Fruit fly (Drosophila melanogaster) whole organism, prepupa: Measurements from ENCODE around the gene TP53INP.

ENCODE experiments used
- Blimp-1 ChIP-seq: fragments of 200-800 bp; sonication (Bioruptor generic); optimal IDR thresholded peaks from 3 replicates; lab custom pipeline; 2017; ENCODE audit warnings: missing biosample characterization, missing genetic modification characterization, mild to moderate bottlenecking, moderate library complexity, missing genetic modification reagents
- CG10631 ChIP-seq: fragments of 200-800 bp; sonication (Bioruptor generic); optimal IDR thresholded peaks from 2 replicates; lab custom pipeline; 2016; ENCODE audit warnings: missing biosample characterization, missing genetic modification characterization
- CG10669 ChIP-seq: fragments of 200-800 bp; sonication (Bioruptor generic); optimal IDR thresholded peaks from 3 replicates; lab custom pipeline; 2018; ENCODE audit warnings: missing biosample characterization, mild to moderate bottlenecking, missing genetic modification characterization, moderate library complexity
- CG11762 ChIP-seq: fragments of 200-800 bp; sonication (Bioruptor generic); optimal IDR thresholded peaks from 3 replicates; lab custom pipeline; 2016; ENCODE audit warnings: missing biosample characterization, missing genetic modification characterization; ENCODE audit not compliant: insufficient read depth
- CG15336 ChIP-seq: fragments of 200-800 bp; sonication (Bioruptor generic); IDR thresholded peaks from 2 replicates; pipeline ENCODE4 v1.3.6; 2022; ENCODE audit warnings: missing biosample characterization, missing genetic modification characterization
- CG1621 ChIP-seq: fragments of 200-800 bp; sonication (Bioruptor generic); optimal IDR thresholded peaks from 3 replicates; lab custom pipeline; 2018; ENCODE audit warnings: missing biosample characterization, mild to moderate bottlenecking, missing genetic modification characterization
- CG16779 ChIP-seq: fragments of 200-800 bp; sonication (Bioruptor generic); optimal IDR thresholded peaks from 3 replicates; lab custom pipeline; 2017; ENCODE audit warnings: missing biosample characterization, mild to moderate bottlenecking, missing genetic modification characterization
- CG3032 ChIP-seq: fragments of 200-800 bp; optimal IDR thresholded peaks from 2 replicates; lab custom pipeline; 2019; ENCODE audit warnings: missing biosample characterization, mild to moderate bottlenecking, missing genetic modification characterization, moderate library complexity
- CG31627 ChIP-seq: fragments of 200-800 bp; sonication (Bioruptor generic); optimal IDR thresholded peaks from 3 replicates; lab custom pipeline; 2016; ENCODE audit warnings: missing biosample characterization, missing genetic modification characterization
- CG32006 ChIP-seq: fragments of 200-800 bp; sonication (Bioruptor generic); optimal IDR thresholded peaks from 3 replicates; lab custom pipeline; 2017; ENCODE audit warnings: missing biosample characterization, mild to moderate bottlenecking, missing genetic modification characterization
- CG3919 ChIP-seq: fragments of 200-800 bp; sonication (Bioruptor generic); optimal IDR thresholded peaks from 3 replicates; lab custom pipeline; 2016; ENCODE audit warnings: missing biosample characterization, missing genetic modification characterization
- CG4318 ChIP-seq: fragments of 200-800 bp; sonication (Bioruptor generic); optimal IDR thresholded peaks from 3 replicates; lab custom pipeline; 2017; ENCODE audit warnings: missing biosample characterization, mild to moderate bottlenecking, missing genetic modification characterization
- CG6163 ChIP-seq: fragments of 200-800 bp; sonication (Bioruptor generic); IDR thresholded peaks from 3 replicates; pipeline ENCODE4 v1.3.6; 2022; ENCODE audit warnings: missing biosample characterization, missing genetic modification characterization
- CG6276 ChIP-seq: fragments of 200-800 bp; sonication (Bioruptor generic); optimal IDR thresholded peaks from 2 replicates; lab custom pipeline; 2017; ENCODE audit warnings: missing biosample characterization, mild to moderate bottlenecking, missing genetic modification characterization
- CG6792 ChIP-seq: fragments of 200-800 bp; sonication (Bioruptor generic); optimal IDR thresholded peaks from 3 replicates; lab custom pipeline; 2016; ENCODE audit warnings: missing biosample characterization, missing genetic modification characterization
- CG6808 ChIP-seq: fragments of 200-800 bp; sonication (Bioruptor generic); optimal IDR thresholded peaks from 3 replicates; lab custom pipeline; 2017; ENCODE audit warnings: missing biosample characterization, missing genetic modification characterization, mild to moderate bottlenecking, moderate library complexity, missing genetic modification reagents
- CG6854 ChIP-seq: fragments of 200-800 bp; sonication (Bioruptor generic); optimal IDR thresholded peaks from 2 replicates; lab custom pipeline; 2017; ENCODE audit warnings: missing biosample characterization, mild to moderate bottlenecking, missing genetic modification characterization
- CG8319 ChIP-seq: fragments of 200-800 bp; sonication (Bioruptor generic); optimal IDR thresholded peaks from 3 replicates; lab custom pipeline; 2016; ENCODE audit warnings: missing biosample characterization, missing genetic modification characterization
- CG9139 ChIP-seq: fragments of 200-800 bp; sonication (Bioruptor generic); optimal IDR thresholded peaks from 3 replicates; lab custom pipeline; 2017; ENCODE audit warnings: missing biosample characterization, mild to moderate bottlenecking, missing genetic modification characterization
- Eip78C ChIP-seq: fragments of 200-800 bp; sonication (Bioruptor generic); peaks from one replicate; lab custom pipeline; 2016; ENCODE audit warnings: missing biosample characterization, missing genetic modification characterization
- Ets21C ChIP-seq: fragments of 200-800 bp; sonication (Bioruptor generic); optimal IDR thresholded peaks from 3 replicates; lab custom pipeline; 2016; ENCODE audit warnings: missing biosample characterization, missing genetic modification characterization
- Gug ChIP-seq: fragments of 200-800 bp; sonication (Bioruptor generic); IDR thresholded peaks from 2 replicates; pipeline ENCODE4 v1.3.6; 2022; ENCODE audit warnings: missing biosample characterization, missing genetic modification characterization
- Hr39 ChIP-seq: fragments of 200-800 bp; sonication (Bioruptor generic); optimal IDR thresholded peaks from 2 replicates; lab custom pipeline; 2016; ENCODE audit warnings: missing biosample characterization, missing genetic modification characterization
- Hr4 ChIP-seq: fragments of 200-800 bp; sonication (Bioruptor generic); optimal IDR thresholded peaks from 3 replicates; lab custom pipeline; 2016; ENCODE audit warnings: missing biosample characterization, missing genetic modification characterization
- Met ChIP-seq: fragments of 200-800 bp; sonication (Bioruptor generic); optimal IDR thresholded peaks from 3 replicates; lab custom pipeline; 2016; ENCODE audit warnings: missing biosample characterization, missing genetic modification characterization
- Smox ChIP-seq: fragments of 200-800 bp; sonication (Bioruptor generic); optimal IDR thresholded peaks from 3 replicates; lab custom pipeline; 2016; ENCODE audit warnings: missing biosample characterization, missing genetic modification characterization
- Sox102F ChIP-seq: fragments of 200-800 bp; sonication (Bioruptor generic); optimal IDR thresholded peaks from 2 replicates; lab custom pipeline; 2016; ENCODE audit warnings: missing biosample characterization, mild to moderate bottlenecking, missing genetic modification characterization
- Sox14 ChIP-seq: fragments of 200-800 bp; sonication (Bioruptor generic); optimal IDR thresholded peaks from 3 replicates; lab custom pipeline; 2016; ENCODE audit warnings: missing biosample characterization, missing genetic modification characterization
- achi ChIP-seq: fragments of 200-800 bp; sonication (Bioruptor generic); optimal IDR thresholded peaks from 3 replicates; lab custom pipeline; 2016; ENCODE audit warnings: missing biosample characterization, missing genetic modification characterization
- cyc ChIP-seq: fragments of 200-800 bp; sonication (Bioruptor generic); optimal IDR thresholded peaks from 3 replicates; lab custom pipeline; 2016; ENCODE audit warnings: missing biosample characterization, missing genetic modification characterization
- dac ChIP-seq: fragments of 200-800 bp; sonication (Bioruptor generic); optimal IDR thresholded peaks from 2 replicates; lab custom pipeline; 2017; ENCODE audit warnings: missing biosample characterization, mild to moderate bottlenecking, missing genetic modification characterization
- eg ChIP-seq: fragments of 200-800 bp; sonication (Bioruptor generic); IDR thresholded peaks from 3 replicates; pipeline ENCODE4 v1.3.6; 2022; ENCODE audit warnings: missing biosample characterization, missing genetic modification characterization
- esn ChIP-seq: fragments of 200-800 bp; sonication (Bioruptor generic); optimal IDR thresholded peaks from 2 replicates; lab custom pipeline; 2016; ENCODE audit warnings: missing biosample characterization, mild to moderate bottlenecking, missing genetic modification characterization, moderate library complexity
- fd85E ChIP-seq: fragments of 200-800 bp; sonication (Bioruptor generic); optimal IDR thresholded peaks from 3 replicates; lab custom pipeline; 2016; ENCODE audit warnings: missing biosample characterization, missing genetic modification characterization
- fkh ChIP-seq: fragments of 200-800 bp; sonication (Bioruptor generic); optimal IDR thresholded peaks from 3 replicates; lab custom pipeline; 2017; ENCODE audit warnings: missing biosample characterization, mild to moderate bottlenecking, missing genetic modification characterization, moderate library complexity
- lz ChIP-seq: fragments of 200-800 bp; sonication (Bioruptor generic); optimal IDR thresholded peaks from 3 replicates; lab custom pipeline; 2016; ENCODE audit warnings: missing biosample characterization, missing genetic modification characterization
- net ChIP-seq: fragments of 200-800 bp; sonication (Bioruptor generic); optimal IDR thresholded peaks from 3 replicates; lab custom pipeline; 2016; ENCODE audit warnings: missing biosample characterization, missing genetic modification characterization
- salr ChIP-seq, 2 experiments: fragments of 200-800 bp; sonication (Bioruptor generic); optimal IDR thresholded peaks; 3 replicates each; lab custom pipeline; 2016 to 2018; ENCODE audit warnings: missing biosample characterization in 2 of 2, missing genetic modification characterization in 2 of 2, mild to moderate bottlenecking in 1 of 2
- spab ChIP-seq: fragments of 200-800 bp; sonication (Bioruptor generic); optimal IDR thresholded peaks from 2 replicates; lab custom pipeline; 2017; ENCODE audit warnings: missing biosample characterization, mild to moderate bottlenecking, missing genetic modification characterization, missing genetic modification reagents
- ss ChIP-seq, 2 experiments: fragments of 200-800 bp; sonication (Bioruptor generic); optimal IDR thresholded peaks; 2 replicates in 1 of 2; 3 replicates in 1 of 2; lab custom pipeline; 2017 to 2018; ENCODE audit warnings: mild to moderate bottlenecking in 2 of 2, missing biosample characterization in 2 of 2, missing genetic modification characterization in 2 of 2, moderate library complexity in 1 of 2
- svp ChIP-seq: fragments of 200-800 bp; sonication (Bioruptor generic); peaks from one replicate; lab custom pipeline; 2016; ENCODE audit warnings: missing biosample characterization, missing genetic modification characterization
- topi ChIP-seq: fragments of 200-800 bp; sonication (Bioruptor generic); optimal IDR thresholded peaks from 3 replicates; lab custom pipeline; 2016; ENCODE audit warnings: missing biosample characterization, missing genetic modification characterization
- vri ChIP-seq: fragments of 200-800 bp; sonication (Bioruptor generic); optimal IDR thresholded peaks from 3 replicates; lab custom pipeline; 2016; ENCODE audit warnings: missing biosample characterization, mild to moderate bottlenecking, missing genetic modification characterization

Gene TP53INP

dm6 chr3L:4384326-4384662 lies 22.4 kb upstream of the TP53INP start, which contains the start of gene slow:
Gene slow, plus strand, starts transcription at chr3L:4384442.
- peak; percentile 61 for TF ChIP-seq CG6163 (GFP tag; lab: Robert Waterston, UW)
- TF ChIP-seq Gug (GFP tag; lab: Robert Waterston, UW) = 0 out of 2 replicates have a peak, but pooled peaks have one; percentile 21
- peak; percentile 50 for TF ChIP-seq svp (GFP tag; lab: Kevin White, UChicago)
- TF ChIP-seq CG6276 (GFP tag; lab: Kevin White, UChicago) = peak; percentile 37
- TF ChIP-seq CG1621 = peak; percentile 4
- TF ChIP-seq CG6854 (GFP tag; lab: Kevin White, UChicago) = peak; percentile 0
- TF ChIP-seq cyc (GFP tag; lab: Kevin White, UChicago) = peak; percentile 3
- TF ChIP-seq CG16779 (tag; lab: Kevin White, UChicago) = no peak
- peak; percentile 43 for TF ChIP-seq CG3919 (GFP tag; lab: Kevin White, UChicago)
- TF ChIP-seq Blimp-1 (GFP tag; lab: Kevin White, UChicago) = peak; percentile 94
- no peak for TF ChIP-seq CG6792 (GFP tag; lab: Kevin White, UChicago)
- peak; percentile 38 for TF ChIP-seq CG6808 (GFP tag; lab: Kevin White, UChicago)
- TF ChIP-seq topi (GFP tag; lab: Kevin White, UChicago) = peak; percentile 20
- no peak for TF ChIP-seq fd85E (GFP tag; lab: Kevin White, UChicago)
- TF ChIP-seq Eip78C (GFP tag; lab: Kevin White, UChicago) = peak; percentile 11
- peak; percentile 29 for TF ChIP-seq CG10669 (GFP tag; lab: Kevin White, UChicago)
- TF ChIP-seq achi = peak; percentile 1
- no peak for TF ChIP-seq CG8319 (GFP tag; lab: Kevin White, UChicago)

dm6 chr3L:4388215-4388614 lies 18.5 kb upstream of the TP53INP start:
- TF ChIP-seq svp (GFP tag; lab: Kevin White, UChicago) = peak; percentile 45
- no peak for TF ChIP-seq CG16779 (tag; lab: Kevin White, UChicago)
- no peak for TF ChIP-seq CG32006
- no peak for TF ChIP-seq fkh
- TF ChIP-seq CG10669 (GFP tag; lab: Kevin White, UChicago) = no peak
- TF ChIP-seq CG3032 (tag; lab: Kevin White, UChicago) = no peak

- peak; percentile 47 for TF ChIP-seq CG31627 (GFP tag; lab: Kevin White, UChicago)
- TF ChIP-seq Sox102F (GFP tag; lab: Kevin White, UChicago) = peak; percentile 26
- TF ChIP-seq Sox14 (GFP tag; lab: Kevin White, UChicago) = no peak
- TF ChIP-seq vri (GFP tag; lab: Kevin White, UChicago) = no peak
- TF ChIP-seq achi = no peak
- TF ChIP-seq Met = peak; percentile 53
- peak; percentile 37 for TF ChIP-seq cyc (GFP tag; lab: Kevin White, UChicago)
- TF ChIP-seq CG4318 (GFP tag; lab: Kevin White, UChicago) = no peak
- TF ChIP-seq CG9139 (GFP tag; lab: Kevin White, UChicago) = no peak
- no peak for TF ChIP-seq net (GFP tag; lab: Kevin White, UChicago)
- no peak for TF ChIP-seq CG1621
- peak; percentile 16 for TF ChIP-seq lz
- peak; percentile 72 for TF ChIP-seq svp (GFP tag; lab: Kevin White, UChicago)
- TF ChIP-seq ss (GFP tag; optimal IDR thresholded peaks at IDR 0.05; lab: Kevin White, UChicago) = no peak
- no peak for TF ChIP-seq Hr4 (GFP tag; lab: Kevin White, UChicago)
- no peak for TF ChIP-seq Ets21C
- no peak for TF ChIP-seq CG16779 (tag; lab: Kevin White, UChicago)
- peak; percentile 42 for TF ChIP-seq Hr39 (GFP tag; lab: Kevin White, UChicago)
- peak; percentile 62 for TF ChIP-seq Eip78C (GFP tag; lab: Kevin White, UChicago)
- peak; percentile 38 for TF ChIP-seq esn (GFP tag; lab: Kevin White, UChicago)
- TF ChIP-seq CG11762 (GFP tag; lab: Kevin White, UChicago) = no peak
- TF ChIP-seq dac (GFP tag; lab: Kevin White, UChicago) = no peak
- peak; percentile 54 for TF ChIP-seq topi (GFP tag; lab: Kevin White, UChicago)
- peak; percentile 30 for TF ChIP-seq Smox (GFP tag; lab: Kevin White, UChicago)
- no peak for TF ChIP-seq CG10631 (GFP tag; lab: Kevin White, UChicago)
- no peak for TF ChIP-seq spab
- TF ChIP-seq salr (GFP tag; optimal IDR thresholded peaks at IDR 0.05; lab: Kevin White, UChicago) = no peak
- TF ChIP-seq eg (GFP tag; lab: Robert Waterston, UW) = 0 out of 3 replicates have a peak, but pooled peaks have one; percentile 8
- peak; percentile 39 for TF ChIP-seq CG3919 (GFP tag; lab: Kevin White, UChicago)
- TF ChIP-seq CG6163 (GFP tag; lab: Robert Waterston, UW) = no peak
- no peak for TF ChIP-seq CG10669 (GFP tag; lab: Kevin White, UChicago)
- peak; percentile 50; the same call in 1 of the 2 replicates for TF ChIP-seq CG15336 (GFP tag; lab: Robert Waterston, UW)
Measured at dm6 chr3L:4389104-4389503, 17.6 kb upstream of the TP53INP start.
